Worm (Caenorhabditis elegans) whole organism, midembryonic: Measurements from ENCODE around the gene eif-3.D.

Source experiments
- T22C8.4 ChIP-seq: fragments of 200-800 bp; sonication (Bioruptor generic); IDR thresholded peaks from 2 replicates; pipeline ENCODE4 v1.3.6; 2022; ENCODE audit warnings: missing genetic modification characterization, missing compliant biosample characterization
- cog-1 ChIP-seq: sonication (generic microtip); optimal IDR thresholded peaks from 2 replicates; lab custom pipeline; 2016; ENCODE audit warnings: missing genetic modification characterization, missing compliant biosample characterization
- flt-1 ChIP-seq: fragments of 200-800 bp; sonication (Bioruptor generic); IDR thresholded peaks from 2 replicates; pipeline ENCODE4 v1.3.6; 2022; ENCODE audit warnings: missing genetic modification characterization, missing compliant biosample characterization
- klf-2 ChIP-seq: fragments of 200-800 bp; sonication (Bioruptor generic); conservative IDR thresholded peaks from 2 replicates; pipeline ENCODE4 v1.3.6; 2022; ENCODE audit warnings: missing genetic modification reagents, missing genetic modification characterization, missing compliant biosample characterization
- med-1 ChIP-seq: sonication (generic microtip); optimal IDR thresholded peaks from 2 replicates; lab custom pipeline; 2017; ENCODE audit warnings: missing genetic modification characterization, mild to moderate bottlenecking, missing compliant biosample characterization, antibody characterized with exemption, missing genetic modification reagents; ENCODE audit not compliant: insufficient read depth
- ref-1 ChIP-seq: fragments of 200-800 bp; sonication (Bioruptor generic); conservative IDR thresholded peaks from 2 replicates; pipeline ENCODE4 v1.3.6; 2022; ENCODE audit warnings: missing genetic modification reagents, missing genetic modification characterization, missing compliant biosample characterization
- tab-1 ChIP-seq: fragments of 200-800 bp; sonication (Bioruptor generic); IDR thresholded peaks from 2 replicates; pipeline ENCODE4 v1.3.6; 2022; ENCODE audit warnings: missing genetic modification characterization, missing compliant biosample characterization
- ztf-23 ChIP-seq: fragments of 200-800 bp; sonication (Bioruptor generic); IDR thresholded peaks from 2 replicates; pipeline ENCODE4 v1.3.6; 2022; ENCODE audit warnings: missing genetic modification reagents, missing genetic modification characterization, missing compliant biosample characterization
- ztf-29 ChIP-seq: fragments of 200-800 bp; sonication (Bioruptor generic); IDR thresholded peaks from 2 replicates; pipeline ENCODE4 v1.3.6; 2022; ENCODE audit warnings: missing genetic modification reagents, missing genetic modification characterization, missing compliant biosample characterization

- TF ChIP-seq klf-2 (GFP tag; lab: Robert Waterston, UW), result no peak
- no peak for TF ChIP-seq tab-1 (GFP tag; lab: Robert Waterston, UW)
- no peak for TF ChIP-seq T22C8.4
- no peak for TF ChIP-seq flt-1 (GFP tag; lab: Robert Waterston, UW)
- TF ChIP-seq ztf-23, result no peak
- no peak for TF ChIP-seq ztf-29 (GFP tag; lab: Robert Waterston, UW)
- TF ChIP-seq ref-1 (GFP tag; lab: Robert Waterston, UW), result no peak
- TF ChIP-seq cog-1 (tag; lab: Kevin White, UChicago), result no peak
- TF ChIP-seq med-1 (GFP tag; lab: Kevin White, UChicago), result no peak
Measured at ce11 chrIII:8988061-8988460, 16.7 kb upstream of the eif-3.D start.
